Worm (Caenorhabditis elegans): Measurements from ENCODE around the gene B0524.2.
A peak's percentile ranks its signal among the peaks of the same experiment; 100 is the strongest.

Gene B0524.2

ce11 chrIII:1923419-1924318 is 29.8 kb downstream of the B0524.2 start (continued):
- TF ChIP-seq nfya-2 (GFP tag; IDR thresholded peaks at IDR 0.05), result no peak
- peak; percentile 89 for TF ChIP-seq K11D2.4 (GFP tag; IDR thresholded peaks at IDR 0.05)
- peak; percentile 85 for TF ChIP-seq atf-7 (tag; optimal IDR thresholded peaks at IDR 0.05)
- TF ChIP-seq tbx-9 (tag; optimal IDR thresholded peaks at IDR 0.05; ENCODE audit: borderline replicate concordance), result no peak
- no peak for TF ChIP-seq F57A8.1 (GFP tag; optimal IDR thresholded peaks at IDR 0.05)
- no peak for TF ChIP-seq efl-1 (GFP tag; optimal IDR thresholded peaks at IDR 0.05)
- no peak for TF ChIP-seq hmg-20 (GFP tag; IDR thresholded peaks at IDR 0.05)
- no peak for TF ChIP-seq fkh-3 (tag; optimal IDR thresholded peaks at IDR 0.05)
- no peak for TF ChIP-seq Y79H2A.3 (GFP tag; conservative IDR thresholded peaks at IDR 0.05)
- no peak for TF ChIP-seq ceh-79 (tag; optimal IDR thresholded peaks at IDR 0.05)
- no peak for TF ChIP-seq dpff-1 (tag; optimal IDR thresholded peaks at IDR 0.05)
- peak; percentile 76 for TF ChIP-seq ztf-3 (GFP tag; optimal IDR thresholded peaks at IDR 0.05)
- TF ChIP-seq attf-5 (GFP tag; optimal IDR thresholded peaks at IDR 0.05), result peak; percentile 62
- TF ChIP-seq bed-1 (GFP tag; IDR thresholded peaks at IDR 0.05), result no peak
- no peak for TF ChIP-seq let-607 (tag; optimal IDR thresholded peaks at IDR 0.05)
- TF ChIP-seq F23B12.7 (tag; optimal IDR thresholded peaks at IDR 0.05; ENCODE audit: insufficient read depth), result no peak
- no peak for TF ChIP-seq madf-3 (GFP tag; IDR thresholded peaks at IDR 0.05)
- TF ChIP-seq madf-6 (GFP tag; IDR thresholded peaks at IDR 0.05), result peak; percentile 47; the same call in 1 of the 2 replicates
- no peak for TF ChIP-seq lsl-1 (GFP tag; optimal IDR thresholded peaks at IDR 0.05)
- TF ChIP-seq madf-8 (GFP tag; conservative IDR thresholded peaks at IDR 0.05), result no peak
- TF ChIP-seq mxl-1 (tag; optimal IDR thresholded peaks at IDR 0.05), result no peak
- 0 out of 2 replicates have a peak, but pooled peaks have one; percentile 41 for TF ChIP-seq Y95B8A.8 (GFP tag; IDR thresholded peaks at IDR 0.05)
- TF ChIP-seq B0336.3 (GFP tag; IDR thresholded peaks at IDR 0.05), result peak; percentile 72
- TF ChIP-seq ztf-26 (tag; optimal IDR thresholded peaks at IDR 0.05), result peak; percentile 91
- TF ChIP-seq attf-3 (GFP tag; conservative IDR thresholded peaks at IDR 0.05), result 0 out of 2 replicates have a peak, but pooled peaks have one; percentile 48
- TF ChIP-seq hlh-12 (tag; optimal IDR thresholded peaks at IDR 0.05), result no peak
- peak; percentile 7 for TF ChIP-seq nhr-27 (tag; optimal IDR thresholded peaks at IDR 0.05)
- no peak for TF ChIP-seq F57C9.4 (tag; optimal IDR thresholded peaks at IDR 0.05)
- TF ChIP-seq K12H6.12 (tag; optimal IDR thresholded peaks at IDR 0.05), result peak; percentile 92
- TF ChIP-seq C06A6.2 (GFP tag; conservative IDR thresholded peaks at IDR 0.05), result peak; percentile 83
- TF ChIP-seq nhr-120 (GFP tag; IDR thresholded peaks at IDR 0.05), result no peak
- no peak for TF ChIP-seq F39B2.1 (GFP tag; IDR thresholded peaks at IDR 0.05)
- TF ChIP-seq ceh-58 (GFP tag; IDR thresholded peaks at IDR 0.05), result no peak
- peak; percentile 99 for TF ChIP-seq zfh-2 (GFP tag; conservative IDR thresholded peaks at IDR 0.05)
- TF ChIP-seq mel-28 (tag; optimal IDR thresholded peaks at IDR 0.05; ENCODE audit: borderline replicate concordance), result no peak
- no peak for TF ChIP-seq cebp-2 (GFP tag; IDR thresholded peaks at IDR 0.05)
- TF ChIP-seq zim-3 (tag; optimal IDR thresholded peaks at IDR 0.05), result no peak
- TF ChIP-seq ceh-40 (GFP tag; IDR thresholded peaks at IDR 0.05), result no peak
- TF ChIP-seq F37B4.10 (GFP tag; IDR thresholded peaks at IDR 0.05), result no peak
- TF ChIP-seq T07F8.4 (tag; optimal IDR thresholded peaks at IDR 0.05), result no peak
- no peak for TF ChIP-seq hsf-1 (GFP tag; IDR thresholded peaks at IDR 0.05)
- peak; percentile 95 for TF ChIP-seq madf-10 (tag; optimal IDR thresholded peaks at IDR 0.05)
- TF ChIP-seq lin-35 (GFP tag; optimal IDR thresholded peaks at IDR 0.05), result peak in 1 of 3 experiments; percentile 52
- 0 out of 2 replicates have a peak, but pooled peaks have one; percentile 43 for TF ChIP-seq ztf-6 (GFP tag; IDR thresholded peaks at IDR 0.05)
- TF ChIP-seq egl-18 (GFP tag; IDR thresholded peaks at IDR 0.05), result no peak
- peak; percentile 68 for TF ChIP-seq hmg-1.2 (GFP tag; IDR thresholded peaks at IDR 0.05)
- no peak for TF ChIP-seq xnd-1 (tag; optimal IDR thresholded peaks at IDR 0.05)
